Worm (Caenorhabditis elegans) whole organism, L4 larva: ENCODE measurements around the gene fbxa-105.

Source experiments
- D1046.2 ChIP-seq: fragments of 200-800 bp; sonication (Bioruptor generic); IDR thresholded peaks from 2 replicates; pipeline ENCODE4 v1.3.6; 2022; ENCODE audit warnings: missing genetic modification characterization, missing compliant biosample characterization
- F37D6.2 ChIP-seq: sonication (generic microtip); optimal IDR thresholded peaks from 2 replicates; lab custom pipeline; 2016; ENCODE audit warnings: mild to moderate bottlenecking, missing genetic modification characterization, missing compliant biosample characterization
- F49E8.2 ChIP-seq: sonication (generic microtip); optimal IDR thresholded peaks from 2 replicates; lab custom pipeline; 2016; ENCODE audit warnings: missing compliant biosample characterization, mild to moderate bottlenecking, missing genetic modification characterization, borderline replicate concordance
- T20F7.1 ChIP-seq: fragments of 200-800 bp; sonication (Bioruptor generic); optimal IDR thresholded peaks from 2 replicates; lab custom pipeline; 2018; ENCODE audit warnings: mild to moderate bottlenecking, missing genetic modification characterization, missing compliant biosample characterization
- T26A8.4 ChIP-seq: fragments of 200-800 bp; sonication (Bioruptor generic); IDR thresholded peaks from 2 replicates; pipeline ENCODE4 v1.3.6; 2022; ENCODE audit warnings: missing genetic modification characterization, missing compliant biosample characterization
- Y75B8A.6 ChIP-seq: fragments of 200-800 bp; sonication (Bioruptor generic); IDR thresholded peaks from 2 replicates; pipeline ENCODE4 v1.3.6; 2022; ENCODE audit warnings: missing genetic modification reagents, missing genetic modification characterization, missing compliant biosample characterization
- aha-1 ChIP-seq: fragments of 150-350 bp; peaks from one replicate; lab custom pipeline; 2014; ENCODE audit warnings: missing biosample characterization, missing genetic modification characterization
- aly-2 ChIP-seq: sonication (generic microtip); optimal IDR thresholded peaks from 2 replicates; lab custom pipeline; 2018; ENCODE audit warnings: missing biosample characterization, missing genetic modification characterization
- ama-1 ChIP-seq: fragments of 150-350 bp; optimal IDR thresholded peaks from 2 replicates; lab custom pipeline; 2014; ENCODE audit warnings: inconsistent platforms, mixed read lengths
- ceh-20 ChIP-seq: fragments of 200-800 bp; sonication (Bioruptor generic); IDR thresholded peaks from 2 replicates; pipeline ENCODE4 v1.3.6; 2022; ENCODE audit warnings: missing genetic modification reagents, missing genetic modification characterization, missing compliant biosample characterization
- ces-1 ChIP-seq: fragments of 150-350 bp; sonication (generic microtip); optimal IDR thresholded peaks from 4 replicates; lab custom pipeline; 2014; ENCODE audit warnings: missing biosample characterization, missing genetic modification reagents, missing genetic modification characterization
- cey-2 ChIP-seq: sonication (generic microtip); optimal IDR thresholded peaks from 3 replicates; lab custom pipeline; 2017; ENCODE audit warnings: missing genetic modification characterization, mild to moderate bottlenecking, missing compliant biosample characterization, antibody characterized with exemption, borderline replicate concordance; ENCODE audit not compliant: insufficient read depth
- ctbp-1 ChIP-seq: fragments of 200-800 bp; sonication (Bioruptor generic); IDR thresholded peaks from 2 replicates; pipeline ENCODE4 v1.3.6; 2022; ENCODE audit warnings: missing genetic modification reagents, missing genetic modification characterization, missing compliant biosample characterization
- daf-8 ChIP-seq: fragments of 200-800 bp; sonication (Bioruptor generic); IDR thresholded peaks from 2 replicates; pipeline ENCODE4 v1.3.6; 2022; ENCODE audit warnings: missing genetic modification characterization, missing compliant biosample characterization
- dmd-6 ChIP-seq: fragments of 200-800 bp; sonication (Bioruptor generic); IDR thresholded peaks from 2 replicates; pipeline ENCODE4 v1.3.6; 2022; ENCODE audit warnings: missing genetic modification reagents, missing genetic modification characterization, missing compliant biosample characterization
- dmd-8 ChIP-seq: fragments of 200-800 bp; sonication (Bioruptor generic); IDR thresholded peaks from 2 replicates; pipeline ENCODE4 v1.3.6; 2022; ENCODE audit warnings: missing genetic modification characterization, missing compliant biosample characterization
- duxl-1 ChIP-seq: sonication (generic microtip); optimal IDR thresholded peaks from 2 replicates; lab custom pipeline; 2016; ENCODE audit warnings: mild to moderate bottlenecking, missing genetic modification characterization, moderate library complexity, missing compliant biosample characterization; ENCODE audit not compliant: poor library complexity
- egl-27 ChIP-seq: sonication (generic microtip); optimal IDR thresholded peaks from 3 replicates; lab custom pipeline; 2017; ENCODE audit warnings: missing biosample characterization, missing genetic modification reagents, missing genetic modification characterization
- hif-1 ChIP-seq, 2 experiments: sonication (generic microtip); optimal IDR thresholded peaks; 2 replicates each; lab custom pipeline; 2016 to 2017; ENCODE audit warnings: missing compliant biosample characterization in 2 of 2, missing genetic modification characterization in 2 of 2, missing genetic modification reagents in 2 of 2, missing genotype in 2 of 2, mild to moderate bottlenecking in 1 of 2
- hlh-11 ChIP-seq: fragments of 200-800 bp; sonication (Bioruptor generic); optimal IDR thresholded peaks from 2 replicates; lab custom pipeline; 2018; ENCODE audit warnings: mild to moderate bottlenecking, missing genetic modification characterization, missing compliant biosample characterization
- hlh-30 ChIP-seq: sonication (generic microtip); optimal IDR thresholded peaks from 2 replicates; lab custom pipeline; 2017; ENCODE audit warnings: antibody characterized with exemption, mild to moderate bottlenecking, missing genetic modification characterization, missing compliant biosample characterization; ENCODE audit not compliant: insufficient read depth
- hmg-1.1 ChIP-seq: fragments of 200-800 bp; sonication (Bioruptor generic); IDR thresholded peaks from 2 replicates; pipeline ENCODE4 v1.3.6; 2022; ENCODE audit warnings: missing genetic modification reagents, missing genetic modification characterization, missing compliant biosample characterization
- lim-7 ChIP-seq: fragments of 200-800 bp; sonication (Bioruptor generic); IDR thresholded peaks from 2 replicates; pipeline ENCODE4 v1.3.6; 2022; ENCODE audit warnings: missing genetic modification characterization, missing compliant biosample characterization
- mdl-1 ChIP-seq, 2 experiments: fragments of 150-350 bp in 1 of 2; sonication (generic microtip) in 1 of 2; optimal IDR thresholded peaks; 2 replicates each; lab custom pipeline; 2014 to 2017; ENCODE audit warnings: missing biosample characterization in 2 of 2, missing genetic modification characterization in 2 of 2
- mdt-29 ChIP-seq: fragments of 200-800 bp; sonication (Bioruptor generic); IDR thresholded peaks from 2 replicates; pipeline ENCODE4 v1.3.6; 2022; ENCODE audit warnings: missing genetic modification reagents, missing genetic modification characterization, missing compliant biosample characterization
- mxl-3 ChIP-seq: fragments of 200-800 bp; sonication (Bioruptor generic); optimal IDR thresholded peaks from 2 replicates; lab custom pipeline; 2018; ENCODE audit warnings: mild to moderate bottlenecking, missing genetic modification characterization, missing compliant biosample characterization
- nhr-25 ChIP-seq: sonication (generic microtip); optimal IDR thresholded peaks from 2 replicates; lab custom pipeline; 2017; ENCODE audit warnings: missing genetic modification characterization, mild to moderate bottlenecking, missing compliant biosample characterization, antibody characterized with exemption, moderate library complexity, borderline replicate concordance; ENCODE audit not compliant: insufficient read depth
- nhr-28 ChIP-seq: fragments of 150-350 bp; optimal IDR thresholded peaks from 2 replicates; lab custom pipeline; 2014; ENCODE audit warnings: missing biosample characterization, missing genetic modification characterization
- nhr-48 ChIP-seq: sonication (generic microtip); optimal IDR thresholded peaks from 2 replicates; lab custom pipeline; 2016; ENCODE audit warnings: mild to moderate bottlenecking, missing genetic modification characterization, missing compliant biosample characterization
- snpc-1.2 ChIP-seq: fragments of 200-800 bp; sonication (Bioruptor generic); IDR thresholded peaks from 2 replicates; pipeline ENCODE4 v1.3.6; 2022; ENCODE audit warnings: missing genetic modification reagents, missing genetic modification characterization, missing compliant biosample characterization
- spr-3 ChIP-seq: fragments of 200-800 bp; sonication (Bioruptor generic); optimal IDR thresholded peaks from 2 replicates; lab custom pipeline; 2018; ENCODE audit warnings: mild to moderate bottlenecking, missing genetic modification characterization, missing compliant biosample characterization
- tra-1 ChIP-seq: fragments of 200-800 bp; sonication (Bioruptor generic); IDR thresholded peaks from 2 replicates; pipeline ENCODE4 v1.3.6; 2022; ENCODE audit warnings: missing genetic modification reagents, missing genetic modification characterization, missing compliant biosample characterization
- unc-62 ChIP-seq, 3 experiments: fragments of 150-350 bp in 1 of 3; sonication (generic microtip); optimal IDR thresholded peaks in 2 of 3; peaks in 1 of 3; 1 replicate in 1 of 3; 2 replicates in 2 of 3; lab custom pipeline; 2014 to 2017; ENCODE audit warnings: missing biosample characterization in 3 of 3, missing genetic modification characterization in 3 of 3, missing genetic modification reagents in 3 of 3, missing genotype in 1 of 3
- ztf-11 ChIP-seq: fragments of 150-350 bp; optimal IDR thresholded peaks from 2 replicates; lab custom pipeline; 2014; ENCODE audit warnings: missing biosample characterization, missing genetic modification characterization
- ztf-7 ChIP-seq: fragments of 150-350 bp; optimal IDR thresholded peaks from 2 replicates; lab custom pipeline; 2014; ENCODE audit warnings: missing biosample characterization, missing genetic modification characterization

Gene fbxa-105

DNA sequence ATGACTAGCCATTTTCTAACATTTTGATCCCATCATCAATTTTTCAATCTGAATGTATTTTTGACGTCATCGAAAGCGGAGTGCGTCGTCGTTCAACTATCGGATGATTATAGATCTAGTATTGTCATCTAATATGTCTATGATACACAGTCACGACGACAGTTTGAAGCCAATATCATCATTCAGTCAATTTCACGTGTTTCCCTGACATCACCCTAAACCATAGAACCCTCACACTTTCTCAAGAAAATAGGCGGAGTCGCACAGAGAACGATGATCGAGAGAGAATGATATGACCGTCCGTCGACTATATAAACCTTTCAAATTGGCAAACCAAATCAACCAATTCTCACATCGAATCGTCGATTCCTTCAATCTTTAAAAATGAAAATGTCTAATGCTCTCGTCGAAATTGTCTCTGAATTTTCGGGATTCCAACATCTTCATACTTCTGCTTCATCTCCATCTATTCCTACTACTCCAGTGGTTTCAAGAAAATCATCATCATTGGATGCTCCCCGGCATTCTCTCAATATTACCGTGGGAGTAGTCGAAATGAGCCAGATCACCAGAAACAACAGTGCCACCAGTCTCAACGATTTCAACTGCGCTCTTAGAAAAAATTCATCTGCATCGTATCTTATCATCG lies 24.1 kb upstream of the fbxa-105 start, which contains the start of gene F18E3.13 (continued):
- TF ChIP-seq Y75B8A.6 (GFP tag; lab: Robert Waterston, UW) (no peak), ctbp-1 (GFP tag; lab: Robert Waterston, UW) (no peak), D1046.2 (GFP tag; lab: Robert Waterston, UW) (no peak), ztf-7 (tag; lab: Kevin White, UChicago) (no peak), cey-2 (tag; lab: Kevin White, UChicago) (peak; percentile 50), lim-7 (no peak), F49E8.2 (tag; lab: Kevin White, UChicago) (no peak), ces-1 (GFP tag; lab: Kevin White, UChicago) (no peak), mdt-29 (GFP tag; lab: Robert Waterston, UW) (no peak), T20F7.1 (GFP tag; lab: Kevin White, UChicago) (no peak), duxl-1 (peak; percentile 36)

DNA sequence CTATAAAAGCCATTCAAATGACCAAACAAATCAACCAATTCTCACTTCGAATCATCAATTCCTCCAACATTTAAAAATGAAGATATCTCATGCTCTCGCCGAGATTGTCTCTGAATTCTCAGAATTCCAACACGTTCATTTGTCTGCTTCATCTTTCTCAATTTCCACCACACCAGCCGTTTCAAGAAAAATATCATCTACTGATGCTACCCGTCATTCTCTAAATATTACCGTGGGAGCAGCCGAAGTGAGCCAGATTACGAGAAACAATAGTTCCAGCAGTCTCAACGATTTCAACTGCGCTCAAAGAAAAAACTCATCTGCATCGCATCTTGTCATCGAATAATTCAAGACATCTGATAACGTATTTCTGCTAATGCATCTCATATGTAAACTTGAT lies 23.1 kb upstream of the fbxa-105 start, which contains the start of gene F18E3.12:
TSS of gene F18E3.12 (plus strand) at position 77 of the 400 bp plus-strand sequence.
- peak; percentile 96 for TF ChIP-seq ama-1 (lab: Kevin White, UChicago)
- no peak for TF ChIP-seq mdt-29 (GFP tag; lab: Robert Waterston, UW)
- TF ChIP-seq, all 104 proteins: peak for 1

DNA sequence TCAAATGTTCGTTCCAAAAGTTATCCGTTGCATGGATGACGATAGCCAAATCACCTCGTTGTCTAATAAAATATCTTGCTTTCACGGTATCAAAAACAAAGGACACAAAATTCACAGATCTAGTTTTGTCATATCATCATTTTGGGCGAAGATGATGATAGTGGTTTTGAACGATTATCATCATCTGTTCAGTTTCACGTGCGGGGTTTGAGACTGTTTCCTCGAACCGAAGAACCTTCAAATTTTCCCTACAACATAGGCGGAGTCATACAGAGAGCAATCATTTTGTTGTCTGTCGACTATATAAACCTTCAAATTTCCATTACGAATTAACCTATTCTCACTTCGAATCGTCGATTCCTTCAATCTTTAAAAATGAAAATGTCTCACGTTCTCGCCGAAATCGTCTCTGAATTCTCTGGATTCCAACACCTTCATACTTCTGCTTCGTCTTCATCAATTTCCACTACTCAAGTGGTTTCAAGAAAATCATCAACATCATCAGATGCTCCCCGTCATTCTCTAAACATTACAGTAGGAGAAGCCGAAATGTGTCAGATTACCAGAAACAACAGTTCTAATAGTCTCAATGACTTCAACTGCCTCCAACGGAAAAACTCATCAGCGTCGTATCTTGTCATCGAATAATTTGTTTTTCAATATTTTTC lies 21.4 kb upstream of the fbxa-105 start, which contains the start of gene F18E3.11:
TSS of gene F18E3.11 (plus strand) at position 376 of the 668 bp plus-strand sequence.
- TF ChIP-seq egl-27 (tag; lab: Kevin White, UChicago) (no peak), unc-62 (GFP tag; optimal IDR thresholded peaks at IDR 0.05 in 1 of 2; lab: Kevin White, UChicago) (peak in 1 of 2 experiments; percentile 80), unc-62 (tag; optimal IDR thresholded peaks at IDR 0.05; lab: Kevin White, UChicago) (no peak), mxl-3 (peak; percentile 45), ceh-20 (GFP tag; lab: Robert Waterston, UW) (no peak), mdt-29 (GFP tag; lab: Robert Waterston, UW) (peak; percentile 75; the same call in 1 of the 2 replicates), hif-1 (tag; optimal IDR thresholded peaks at IDR 0.05; lab: Kevin White, UChicago) (peak in 1 of 2 experiments; percentile 50), nhr-48 (tag; lab: Kevin White, UChicago) (peak; percentile 76), ztf-11 (tag; lab: Kevin White, UChicago) (no peak), dmd-8 (GFP tag; lab: Robert Waterston, UW) (no peak), ama-1 (lab: Kevin White, UChicago) (peak; percentile 94), aha-1 (peak; percentile 77), dmd-6 (GFP tag; lab: Robert Waterston, UW) (peak; percentile 23; the same call in 1 of the 2 replicates), spr-3 (GFP tag; lab: Kevin White, UChicago) (no peak), T26A8.4 (0 out of 2 replicates have a peak, but pooled peaks have one; percentile 35), ces-1 (GFP tag; lab: Kevin White, UChicago) (no peak), F37D6.2 (tag; lab: Kevin White, UChicago) (no peak), hlh-30 (tag; lab: Kevin White, UChicago) (peak; percentile 65), mdl-1 (tag; optimal IDR thresholded peaks at IDR 0.05; lab: Kevin White, UChicago) (peak in 1 of 2 experiments; percentile 69), daf-8 (GFP tag; lab: Robert Waterston, UW) (no peak), duxl-1 (peak; percentile 10), snpc-1.2 (no peak), aly-2 (no peak), nhr-25 (peak; percentile 72), hmg-1.1 (GFP tag; lab: Robert Waterston, UW) (no peak), hlh-11 (tag; lab: Kevin White, UChicago) (peak; percentile 71), nhr-28 (tag; lab: Kevin White, UChicago) (peak; percentile 90), tra-1 (0 out of 2 replicates have a peak, but pooled peaks have one; percentile 29)
